Worm (Caenorhabditis elegans) whole organism, early embryonic: Measurements from ENCODE around the gene oac-48.

Experiments used
- B0310.2 ChIP-seq: sonication (generic microtip); optimal IDR thresholded peaks from 2 replicates; lab custom pipeline; 2016; ENCODE audit warnings: mild to moderate bottlenecking, missing genetic modification characterization, missing compliant biosample characterization
- F13C5.2 ChIP-seq: sonication (generic microtip); optimal IDR thresholded peaks from 2 replicates; lab custom pipeline; 2017; ENCODE audit warnings: mild to moderate bottlenecking, missing genetic modification characterization, inconsistent platforms, missing compliant biosample characterization
- aly-1 ChIP-seq: sonication (generic microtip); optimal IDR thresholded peaks from 2 replicates; lab custom pipeline; 2016; ENCODE audit warnings: missing genetic modification characterization, missing compliant biosample characterization
- ama-1 ChIP-seq: fragments of 150-350 bp; optimal IDR thresholded peaks from 2 replicates; lab custom pipeline; 2014
- ceh-13 ChIP-seq: fragments of 200-800 bp; sonication (Bioruptor generic); optimal IDR thresholded peaks from 2 replicates; lab custom pipeline; 2018; ENCODE audit warnings: mild to moderate bottlenecking, missing genetic modification characterization, missing compliant biosample characterization
- ceh-36 ChIP-seq: sonication (generic microtip); optimal IDR thresholded peaks from 2 replicates; lab custom pipeline; 2016; ENCODE audit warnings: missing genetic modification characterization, inconsistent platforms, missing compliant biosample characterization
- ets-7 ChIP-seq: sonication (generic microtip); optimal IDR thresholded peaks from 2 replicates; lab custom pipeline; 2016; ENCODE audit warnings: missing genotype, missing genetic modification characterization, missing compliant biosample characterization
- flt-1 ChIP-seq: fragments of 200-800 bp; sonication (Bioruptor generic); IDR thresholded peaks from 2 replicates; pipeline ENCODE4 v1.3.6; 2022; ENCODE audit warnings: missing genetic modification characterization, missing compliant biosample characterization
- hmbx-1 ChIP-seq: sonication (generic microtip); optimal IDR thresholded peaks from 2 replicates; lab custom pipeline; 2016; ENCODE audit warnings: mild to moderate bottlenecking, missing genetic modification characterization, missing compliant biosample characterization
- hmg-4 ChIP-seq: fragments of 200-800 bp; sonication (Bioruptor generic); optimal IDR thresholded peaks from 2 replicates; lab custom pipeline; 2018; ENCODE audit warnings: mild to moderate bottlenecking, missing genetic modification characterization, missing compliant biosample characterization
- hnd-1 ChIP-seq: sonication (generic microtip); optimal IDR thresholded peaks from 2 replicates; lab custom pipeline; 2016; ENCODE audit warnings: missing genetic modification characterization, missing compliant biosample characterization
- pes-1 ChIP-seq: fragments of 200-800 bp; sonication (Bioruptor generic); IDR thresholded peaks from 2 replicates; pipeline ENCODE4 v1.3.6; 2022; ENCODE audit warnings: missing genetic modification reagents, missing genetic modification characterization, missing compliant biosample characterization
- scrt-1 ChIP-seq: fragments of 200-800 bp; sonication (Bioruptor generic); IDR thresholded peaks from 2 replicates; pipeline ENCODE4 v1.3.6; 2022; ENCODE audit warnings: missing genetic modification characterization, missing compliant biosample characterization
- sea-1 ChIP-seq: fragments of 200-800 bp; sonication (Bioruptor generic); conservative IDR thresholded peaks from 2 replicates; pipeline ENCODE4 v1.3.6; 2022; ENCODE audit warnings: missing genetic modification characterization, missing compliant biosample characterization
- tbx-11 ChIP-seq: fragments of 200-800 bp; sonication (Bioruptor generic); IDR thresholded peaks from 2 replicates; pipeline ENCODE4 v1.3.6; 2022; ENCODE audit warnings: missing genetic modification characterization, missing compliant biosample characterization
- tbx-37 ChIP-seq: fragments of 200-800 bp; sonication (Bioruptor generic); conservative IDR thresholded peaks from 2 replicates; pipeline ENCODE4 v1.3.6; 2022; ENCODE audit warnings: missing genetic modification reagents, missing genetic modification characterization, missing compliant biosample characterization
- tra-4 ChIP-seq: sonication (generic microtip); optimal IDR thresholded peaks from 2 replicates; lab custom pipeline; 2017; ENCODE audit warnings: missing genetic modification characterization, missing compliant biosample characterization

The oac-48 gene

DNA sequence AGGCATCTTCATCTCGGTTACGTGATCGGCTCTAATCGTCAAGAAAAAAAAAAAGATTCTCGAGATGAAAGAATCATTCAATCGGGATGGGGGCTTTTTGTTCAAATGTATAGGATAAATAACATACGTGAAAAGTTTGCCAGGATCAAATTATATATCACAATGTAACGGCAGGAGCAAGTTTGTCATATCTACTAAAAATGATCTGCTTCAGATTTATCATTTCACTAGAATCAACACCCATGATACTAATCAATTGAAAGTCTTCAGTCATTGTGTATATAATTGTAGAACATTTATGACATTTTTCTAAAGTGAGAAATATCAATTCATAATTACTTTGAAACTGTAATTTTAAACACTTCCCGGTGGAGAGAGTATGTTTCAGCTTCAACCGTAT, 23.3 kb downstream of the oac-48 start:
- no peak for TF ChIP-seq tbx-37 (GFP tag; lab: Robert Waterston, UW)
- no peak for TF ChIP-seq B0310.2
- no peak for TF ChIP-seq tbx-11 (GFP tag; lab: Robert Waterston, UW)
- TF ChIP-seq ceh-13 (GFP tag; lab: Kevin White, UChicago): no peak
- TF ChIP-seq scrt-1: no peak
- no peak for TF ChIP-seq ama-1 (lab: Kevin White, UChicago)
- no peak for TF ChIP-seq pes-1 (GFP tag; lab: Robert Waterston, UW)
- no peak for TF ChIP-seq hmg-4 (GFP tag; lab: Kevin White, UChicago)
- TF ChIP-seq tra-4: no peak
- no peak for TF ChIP-seq ceh-36
- no peak for TF ChIP-seq ets-7 (tag; lab: Kevin White, UChicago)
- no peak for TF ChIP-seq hmbx-1 (tag; lab: Kevin White, UChicago)
- no peak for TF ChIP-seq aly-1
- no peak for TF ChIP-seq flt-1
- no peak for TF ChIP-seq F13C5.2 (tag; lab: Kevin White, UChicago)
- no peak for TF ChIP-seq sea-1 (GFP tag; lab: Robert Waterston, UW)
- no peak for TF ChIP-seq hnd-1 (tag; lab: Kevin White, UChicago)

DNA sequence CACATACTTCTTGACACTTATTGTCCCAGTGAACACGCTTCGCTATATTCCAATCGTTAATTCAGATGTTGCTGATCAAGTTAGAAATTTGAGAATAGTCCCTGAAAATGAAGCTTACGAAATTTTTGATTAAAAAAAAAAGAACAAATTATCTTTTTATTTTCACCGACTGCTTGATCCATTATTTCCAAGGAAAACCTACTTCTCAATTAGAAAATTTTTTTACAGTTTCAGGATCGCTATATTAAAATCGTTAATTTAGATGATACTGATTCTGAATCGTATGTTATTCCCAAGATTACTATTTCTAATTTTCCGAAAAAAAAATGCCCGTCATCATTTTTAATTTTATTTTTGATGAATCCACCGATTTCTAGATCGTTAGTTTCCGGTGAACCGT, 25.0 kb downstream of the oac-48 start, which contains the start of gene T23G4.127:
TSS of gene T23G4.127 (minus strand) at position 101 of the 400 bp plus-strand sequence.
- TF ChIP-seq ceh-13 (GFP tag; lab: Kevin White, UChicago) (no peak), hmg-4 (GFP tag; lab: Kevin White, UChicago) (no peak), ceh-36 (no peak), sea-1 (GFP tag; lab: Robert Waterston, UW) (no peak), ama-1 (lab: Kevin White, UChicago) (no peak), hmbx-1 (tag; lab: Kevin White, UChicago) (no peak), tbx-37 (GFP tag; lab: Robert Waterston, UW) (no peak), ets-7 (tag; lab: Kevin White, UChicago) (no peak), flt-1 (no peak), aly-1 (no peak), F13C5.2 (tag; lab: Kevin White, UChicago) (no peak), tbx-11 (GFP tag; lab: Robert Waterston, UW) (no peak), pes-1 (GFP tag; lab: Robert Waterston, UW) (no peak), tra-4 (no peak), hnd-1 (tag; lab: Kevin White, UChicago) (no peak), B0310.2 (no peak), scrt-1 (no peak)

DNA sequence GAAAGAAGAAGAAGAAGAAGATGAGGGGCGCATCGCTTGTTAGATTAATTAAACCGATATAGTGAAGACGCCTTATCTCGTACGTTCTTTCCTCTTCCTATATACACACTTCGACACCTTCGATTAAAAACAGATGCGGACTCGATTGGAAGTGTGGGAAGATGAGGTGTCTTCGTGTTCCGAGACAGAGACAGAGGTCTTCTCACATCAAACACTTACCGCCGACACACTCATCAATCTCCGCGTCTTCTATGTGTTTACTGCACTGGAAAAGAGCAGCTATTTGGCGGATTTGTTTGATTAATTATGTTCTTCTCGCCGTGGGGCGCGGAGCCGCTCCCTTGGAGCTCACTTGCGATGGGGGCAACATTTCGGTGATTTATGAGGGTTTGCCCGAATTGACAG, 25.8 kb downstream of the oac-48 start:
- TF ChIP-seq flt-1 (no peak), ceh-36 (no peak), tra-4 (no peak), hmbx-1 (tag; lab: Kevin White, UChicago) (no peak), hmg-4 (GFP tag; lab: Kevin White, UChicago) (no peak), hnd-1 (tag; lab: Kevin White, UChicago) (no peak), tbx-37 (GFP tag; lab: Robert Waterston, UW) (no peak), ama-1 (lab: Kevin White, UChicago) (no peak), ets-7 (tag; lab: Kevin White, UChicago) (no peak), aly-1 (no peak), scrt-1 (no peak), F13C5.2 (tag; lab: Kevin White, UChicago) (no peak), sea-1 (GFP tag; lab: Robert Waterston, UW) (no peak), B0310.2 (no peak)

DNA sequence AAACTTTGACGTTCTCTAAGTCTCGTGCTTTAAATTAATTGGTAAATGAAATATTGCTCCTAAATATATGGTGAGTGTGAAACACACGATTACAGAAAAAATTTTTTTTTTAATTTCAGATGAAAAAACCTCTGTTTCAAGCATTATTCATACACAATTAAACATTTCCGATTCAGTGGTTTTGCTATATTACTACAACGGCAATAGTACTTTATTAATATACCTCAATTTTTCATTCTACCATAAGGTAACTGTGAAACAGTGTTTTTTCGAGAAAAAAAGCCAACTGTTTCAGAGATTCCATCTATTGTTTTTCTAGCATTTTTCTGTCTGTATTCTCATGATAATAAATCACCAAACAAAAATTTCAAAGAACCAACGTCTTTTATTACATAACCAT, 27.2 kb downstream of the oac-48 start:
- no peak for TF ChIP-seq F13C5.2 (tag; lab: Kevin White, UChicago)
- TF ChIP-seq tra-4: no peak
- no peak for TF ChIP-seq ama-1 (lab: Kevin White, UChicago)
- TF ChIP-seq ets-7 (tag; lab: Kevin White, UChicago): no peak
- TF ChIP-seq scrt-1: no peak
- no peak for TF ChIP-seq sea-1 (GFP tag; lab: Robert Waterston, UW)
- no peak for TF ChIP-seq tbx-11 (GFP tag; lab: Robert Waterston, UW)
- TF ChIP-seq tbx-37 (GFP tag; lab: Robert Waterston, UW): no peak
- TF ChIP-seq ceh-13 (GFP tag; lab: Kevin White, UChicago): no peak
- no peak for TF ChIP-seq ceh-36
- TF ChIP-seq pes-1 (GFP tag; lab: Robert Waterston, UW): no peak
- no peak for TF ChIP-seq aly-1
- no peak for TF ChIP-seq hmbx-1 (tag; lab: Kevin White, UChicago)
- TF ChIP-seq B0310.2: no peak
- no peak for TF ChIP-seq flt-1
- no peak for TF ChIP-seq hnd-1 (tag; lab: Kevin White, UChicago)
- no peak for TF ChIP-seq hmg-4 (GFP tag; lab: Kevin White, UChicago)

DNA sequence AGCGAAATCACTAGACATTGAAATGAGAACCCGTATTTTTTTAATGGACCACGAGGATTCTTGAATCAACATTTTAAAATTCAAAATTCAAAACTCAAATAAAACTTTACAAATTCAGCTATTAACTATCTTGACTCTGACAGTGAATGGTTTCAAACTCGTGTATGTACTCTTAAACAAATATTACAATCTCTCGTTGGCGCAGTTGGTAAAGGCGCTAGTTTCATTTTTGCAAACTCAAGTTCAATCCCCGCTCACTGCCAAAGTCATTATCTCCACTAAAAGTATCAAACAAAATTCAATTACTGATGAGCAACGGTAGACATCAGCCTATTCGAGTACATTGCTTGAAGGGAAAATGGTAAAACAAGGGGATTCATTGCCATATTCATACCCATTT, 27.9 kb downstream of the oac-48 start:
- no peak for TF ChIP-seq tra-4
- TF ChIP-seq scrt-1: no peak

DNA sequence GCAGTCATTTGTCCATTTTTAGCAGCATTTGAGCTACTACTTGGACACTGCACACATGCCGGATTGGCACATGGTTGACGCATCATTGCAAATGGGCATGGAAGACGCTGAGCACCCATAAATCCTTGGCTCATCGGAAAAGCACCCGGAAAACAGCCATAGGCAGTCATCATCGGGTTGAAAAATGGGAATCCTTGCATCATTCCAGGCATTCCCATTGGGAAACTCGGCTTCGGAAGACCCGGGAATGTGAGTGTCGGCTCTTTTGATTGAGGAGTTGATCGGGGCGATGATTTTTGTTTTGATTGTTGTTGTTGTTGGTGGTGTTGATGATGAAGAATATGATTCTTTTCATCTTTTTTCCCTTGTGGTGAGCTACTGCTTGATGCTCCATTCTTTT, 29.1 kb downstream of the oac-48 start:
- TF ChIP-seq tbx-11 (GFP tag; lab: Robert Waterston, UW) (no peak), aly-1 (no peak), ceh-13 (GFP tag; lab: Kevin White, UChicago) (no peak), ceh-36 (no peak), B0310.2 (no peak), hmg-4 (GFP tag; lab: Kevin White, UChicago) (no peak), ets-7 (tag; lab: Kevin White, UChicago) (no peak), tra-4 (no peak), sea-1 (GFP tag; lab: Robert Waterston, UW) (no peak), tbx-37 (GFP tag; lab: Robert Waterston, UW) (no peak), hnd-1 (tag; lab: Kevin White, UChicago) (no peak), scrt-1 (no peak), flt-1 (no peak), ama-1 (lab: Kevin White, UChicago) (no peak), hmbx-1 (tag; lab: Kevin White, UChicago) (no peak), F13C5.2 (tag; lab: Kevin White, UChicago) (no peak), pes-1 (GFP tag; lab: Robert Waterston, UW) (no peak)

DNA sequence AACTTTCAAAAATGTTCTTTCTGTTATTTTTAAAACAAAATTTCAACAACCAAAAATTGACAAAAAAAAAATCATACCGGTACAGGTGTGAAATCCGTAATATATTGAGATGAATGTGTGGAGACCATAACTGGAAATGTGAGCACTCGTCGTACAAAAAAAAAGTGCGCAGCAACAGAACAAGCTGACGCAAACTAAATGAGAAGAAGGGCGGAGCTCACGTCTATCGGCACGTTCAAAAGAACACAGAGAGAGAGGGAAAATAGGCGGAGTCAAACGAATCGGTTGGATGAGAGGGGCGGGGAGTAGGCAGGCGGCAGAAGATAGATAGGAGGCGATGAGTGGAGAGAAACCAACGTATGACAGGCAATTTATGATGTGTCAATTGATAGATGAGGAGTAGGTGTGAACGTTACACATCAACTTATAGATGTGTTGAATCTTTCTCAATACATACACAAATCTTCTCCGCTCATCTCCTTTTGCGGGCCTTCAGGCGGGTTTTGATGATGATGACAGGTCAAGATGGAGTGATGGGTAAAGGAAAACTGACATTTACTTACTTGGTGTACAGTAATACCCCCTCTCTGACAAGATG, 30.3 kb downstream of the oac-48 start, which contains the start of gene tlp-1:
TSS of gene tlp-1 (minus strand) at position 255 of the 598 bp plus-strand sequence.
- TF ChIP-seq hmg-4 (GFP tag; lab: Kevin White, UChicago) (no peak), ceh-13 (GFP tag; lab: Kevin White, UChicago) (no peak), ceh-36 (no peak), ama-1 (lab: Kevin White, UChicago) (no peak), F13C5.2 (tag; lab: Kevin White, UChicago) (peak; percentile 24), aly-1 (peak; percentile 0), ets-7 (tag; lab: Kevin White, UChicago) (no peak), sea-1 (GFP tag; lab: Robert Waterston, UW) (no peak), scrt-1 (no peak), tbx-11 (GFP tag; lab: Robert Waterston, UW) (peak; percentile 24; the same call in 1 of the 2 replicates)
